Worm (Caenorhabditis elegans) whole organism, L3 larva: ENCODE data around the gene cng-2.

ENCODE experiments used
- R02D3.7 ChIP-seq: fragments of 150-350 bp; optimal IDR thresholded peaks from 2 replicates; lab custom pipeline; 2014; ENCODE audit warnings: missing biosample characterization, missing genetic modification characterization
- ZK546.5 ChIP-seq: sonication (generic microtip); optimal IDR thresholded peaks from 2 replicates; lab custom pipeline; 2017; ENCODE audit warnings: missing biosample characterization, missing genetic modification characterization
- aly-2 ChIP-seq: fragments of 150-350 bp; optimal IDR thresholded peaks from 2 replicates; lab custom pipeline; 2014; ENCODE audit warnings: missing biosample characterization, missing genetic modification characterization
- ama-1 ChIP-seq: fragments of 150-350 bp; optimal IDR thresholded peaks from 2 replicates; lab custom pipeline; 2018
- ceh-16 ChIP-seq: sonication (generic microtip); optimal IDR thresholded peaks from 2 replicates; lab custom pipeline; 2017; ENCODE audit warnings: missing biosample characterization, missing genetic modification characterization
- ceh-28 ChIP-seq: fragments of 150-350 bp; optimal IDR thresholded peaks from 2 replicates; lab custom pipeline; 2014; ENCODE audit warnings: missing biosample characterization, missing genetic modification reagents, missing genetic modification characterization
- ceh-82 ChIP-seq: fragments of 150-350 bp; optimal IDR thresholded peaks from 2 replicates; lab custom pipeline; 2014; ENCODE audit warnings: missing biosample characterization, missing genetic modification characterization
- ceh-9 ChIP-seq: sonication (generic microtip); optimal IDR thresholded peaks from 2 replicates; lab custom pipeline; 2018; ENCODE audit warnings: missing biosample characterization, missing genetic modification characterization
- daf-12 ChIP-seq: fragments of 150-350 bp; optimal IDR thresholded peaks from 2 replicates; lab custom pipeline; 2014; ENCODE audit warnings: missing biosample characterization, missing genetic modification reagents, missing genetic modification characterization
- egl-27 ChIP-seq: sonication (generic microtip); optimal IDR thresholded peaks from 4 replicates; lab custom pipeline; 2017; ENCODE audit warnings: missing biosample characterization, missing genetic modification reagents, missing genetic modification characterization
- egl-5 ChIP-seq: fragments of 150-350 bp; optimal IDR thresholded peaks from 2 replicates; lab custom pipeline; 2017; ENCODE audit warnings: missing biosample characterization, missing genetic modification reagents, missing genetic modification characterization, inconsistent platforms
- elt-1 ChIP-seq: fragments of 150-350 bp; optimal IDR thresholded peaks from 2 replicates; lab custom pipeline; 2014; ENCODE audit warnings: missing biosample characterization, missing genetic modification characterization
- elt-2 ChIP-seq: sonication (generic microtip); optimal IDR thresholded peaks from 2 replicates; lab custom pipeline; 2016; ENCODE audit warnings: missing genetic modification reagents, mild to moderate bottlenecking, missing genetic modification characterization, missing compliant biosample characterization
- elt-3 ChIP-seq, 3 experiments: fragments of 150-350 bp in 1 of 3; sonication (generic microtip) in 2 of 3; optimal IDR thresholded peaks; 2 replicates in 2 of 3; 4 replicates in 1 of 3; lab custom pipeline; 2014 to 2017; ENCODE audit warnings: missing biosample characterization in 3 of 3, missing genetic modification characterization in 3 of 3
- eor-1 ChIP-seq, 2 experiments: fragments of 150-350 bp; optimal IDR thresholded peaks; 2 replicates each; lab custom pipeline; 2014 to 2018; ENCODE audit warnings: missing biosample characterization in 2 of 2, missing genetic modification characterization in 2 of 2
- fkh-10 ChIP-seq: sonication (generic microtip); optimal IDR thresholded peaks from 2 replicates; lab custom pipeline; 2017; ENCODE audit warnings: missing biosample characterization, missing genetic modification reagents, missing genetic modification characterization
- fkh-2 ChIP-seq: fragments of 150-350 bp; optimal IDR thresholded peaks from 2 replicates; lab custom pipeline; 2014; ENCODE audit warnings: missing biosample characterization, missing genetic modification reagents, missing genetic modification characterization
- fos-1 ChIP-seq: fragments of 150-350 bp; optimal IDR thresholded peaks from 2 replicates; lab custom pipeline; 2014; ENCODE audit warnings: missing biosample characterization, missing genetic modification characterization
- hmg-11 ChIP-seq: sonication (generic microtip); optimal IDR thresholded peaks from 2 replicates; lab custom pipeline; 2016; ENCODE audit warnings: missing genetic modification characterization, missing compliant biosample characterization
- jun-1 ChIP-seq: fragments of 150-350 bp; optimal IDR thresholded peaks from 2 replicates; lab custom pipeline; 2014; ENCODE audit warnings: missing biosample characterization, missing genetic modification reagents, missing genetic modification characterization
- lin-15B ChIP-seq: fragments of 150-350 bp; optimal IDR thresholded peaks from 2 replicates; lab custom pipeline; 2014; ENCODE audit warnings: missing biosample characterization, missing genetic modification characterization
- lin-39 ChIP-seq: fragments of 150-350 bp; optimal IDR thresholded peaks from 2 replicates; lab custom pipeline; 2018; ENCODE audit warnings: missing biosample characterization, missing genetic modification reagents, missing genetic modification characterization
- lsy-12 ChIP-seq: sonication (generic microtip); optimal IDR thresholded peaks from 2 replicates; lab custom pipeline; 2016; ENCODE audit warnings: mild to moderate bottlenecking, missing genetic modification characterization, missing compliant biosample characterization
- mdl-1 ChIP-seq: fragments of 150-350 bp; optimal IDR thresholded peaks from 2 replicates; lab custom pipeline; 2014; ENCODE audit warnings: missing biosample characterization, missing genetic modification characterization
- mml-1 ChIP-seq: fragments of 150-350 bp; sonication (generic microtip); optimal IDR thresholded peaks from 3 replicates; lab custom pipeline; 2014; ENCODE audit warnings: missing biosample characterization, missing genetic modification characterization
- nfya-1 ChIP-seq: sonication (generic microtip); optimal IDR thresholded peaks from 2 replicates; lab custom pipeline; 2017; ENCODE audit warnings: missing genetic modification characterization, mild to moderate bottlenecking, missing compliant biosample characterization, antibody characterized with exemption, moderate library complexity; ENCODE audit not compliant: insufficient read depth
- nhr-11 ChIP-seq: fragments of 150-350 bp; optimal IDR thresholded peaks from 2 replicates; lab custom pipeline; 2014; ENCODE audit warnings: missing biosample characterization, missing genetic modification characterization
- nhr-12 ChIP-seq: fragments of 150-350 bp; optimal IDR thresholded peaks from 2 replicates; lab custom pipeline; 2014; ENCODE audit warnings: missing biosample characterization, missing genetic modification characterization
- nhr-23 ChIP-seq: fragments of 150-350 bp; optimal IDR thresholded peaks from 2 replicates; lab custom pipeline; 2014; ENCODE audit warnings: missing biosample characterization, missing genetic modification reagents, missing genetic modification characterization
- nhr-237 ChIP-seq: fragments of 150-350 bp; optimal IDR thresholded peaks from 2 replicates; lab custom pipeline; 2014; ENCODE audit warnings: missing biosample characterization, missing genetic modification characterization
- nhr-25 ChIP-seq: sonication (generic microtip); optimal IDR thresholded peaks from 2 replicates; lab custom pipeline; 2017; ENCODE audit warnings: missing biosample characterization, missing genetic modification characterization
- nhr-28 ChIP-seq: fragments of 150-350 bp; optimal IDR thresholded peaks from 2 replicates; lab custom pipeline; 2014; ENCODE audit warnings: missing biosample characterization, missing genetic modification characterization
- nhr-43 ChIP-seq: sonication (generic microtip); optimal IDR thresholded peaks from 2 replicates; lab custom pipeline; 2016; ENCODE audit warnings: mild to moderate bottlenecking, missing genetic modification characterization, missing compliant biosample characterization; ENCODE audit not compliant: poor library complexity, severe bottlenecking
- nhr-67 ChIP-seq: fragments of 150-350 bp; optimal IDR thresholded peaks from 2 replicates; lab custom pipeline; 2014; ENCODE audit warnings: missing biosample characterization, missing genetic modification characterization
- nhr-76 ChIP-seq: fragments of 150-350 bp; sonication (generic microtip); optimal IDR thresholded peaks from 5 replicates; lab custom pipeline; 2014; ENCODE audit warnings: missing biosample characterization, missing genetic modification characterization
- nhr-77 ChIP-seq: fragments of 150-350 bp; optimal IDR thresholded peaks from 2 replicates; lab custom pipeline; 2014; ENCODE audit warnings: missing biosample characterization, missing genetic modification characterization
- pha-4 ChIP-seq: fragments of 150-350 bp; optimal IDR thresholded peaks from 2 replicates; lab custom pipeline; 2014; ENCODE audit warnings: missing biosample characterization, missing genetic modification reagents, missing genetic modification characterization
- pqm-1 ChIP-seq: fragments of 150-350 bp; optimal IDR thresholded peaks from 2 replicates; lab custom pipeline; 2017; ENCODE audit warnings: missing biosample characterization, missing genetic modification characterization, inconsistent platforms
- sea-2 ChIP-seq: fragments of 150-350 bp; sonication (generic microtip); optimal IDR thresholded peaks from 4 replicates; lab custom pipeline; 2014; ENCODE audit warnings: missing biosample characterization, missing genetic modification reagents, missing genetic modification characterization
- skn-1 ChIP-seq: fragments of 150-350 bp; optimal IDR thresholded peaks from 2 replicates; lab custom pipeline; 2014; ENCODE audit warnings: missing biosample characterization, missing genetic modification characterization
- snpc-4 ChIP-seq: fragments of 150-350 bp; optimal IDR thresholded peaks from 2 replicates; lab custom pipeline; 2014; ENCODE audit warnings: missing biosample characterization, missing genetic modification characterization
- tbx-2 ChIP-seq: sonication (generic microtip); optimal IDR thresholded peaks from 2 replicates; lab custom pipeline; 2016; ENCODE audit warnings: mild to moderate bottlenecking, missing genetic modification characterization, missing compliant biosample characterization
- unc-39 ChIP-seq: sonication (generic microtip); optimal IDR thresholded peaks from 4 replicates; lab custom pipeline; 2017; ENCODE audit warnings: missing biosample characterization, missing genetic modification characterization
- unc-62 ChIP-seq: fragments of 150-350 bp; sonication (generic microtip); optimal IDR thresholded peaks from 4 replicates; lab custom pipeline; 2014; ENCODE audit warnings: missing biosample characterization, missing genetic modification reagents, missing genetic modification characterization
- zag-1 ChIP-seq: fragments of 150-350 bp; optimal IDR thresholded peaks from 2 replicates; lab custom pipeline; 2014; ENCODE audit warnings: missing biosample characterization, missing genetic modification characterization
- ztf-11 ChIP-seq: fragments of 150-350 bp; optimal IDR thresholded peaks from 2 replicates; lab custom pipeline; 2014; ENCODE audit warnings: missing biosample characterization, missing genetic modification characterization
- ztf-4 ChIP-seq: fragments of 150-350 bp; optimal IDR thresholded peaks from 2 replicates; lab custom pipeline; 2014; ENCODE audit warnings: missing biosample characterization, missing genetic modification characterization

Gene cng-2

ce11 chrIV:2032946-2033411 lies 4.0 kb upstream of the cng-2 start, which contains the start of gene cpsf-1:
Gene cpsf-1 (minus strand): TSS chrIV:2032996.
- TF ChIP-seq sea-2 (no peak), egl-5 (tag; lab: Kevin White, UChicago) (peak; percentile 38), fkh-2 (no peak), elt-1 (tag; lab: Kevin White, UChicago) (no peak), elt-3 (tag; optimal IDR thresholded peaks at IDR 0.05; lab: Kevin White, UChicago) (no peak), lsy-12 (tag; lab: Kevin White, UChicago) (peak; percentile 1), skn-1 (tag; lab: Kevin White, UChicago) (peak; percentile 75), ceh-9 (tag; lab: Kevin White, UChicago) (no peak), mml-1 (tag; lab: Kevin White, UChicago) (no peak), ZK546.5 (tag; lab: Kevin White, UChicago) (no peak), R02D3.7 (peak; percentile 69), unc-62 (GFP tag; lab: Kevin White, UChicago) (no peak), nhr-23 (peak; percentile 87), pqm-1 (tag; lab: Kevin White, UChicago) (peak; percentile 56), ceh-16 (no peak), ztf-11 (tag; lab: Kevin White, UChicago) (no peak), unc-39 (tag; lab: Kevin White, UChicago) (no peak), hmg-11 (tag; lab: Kevin White, UChicago) (peak; percentile 72), zag-1 (tag; lab: Kevin White, UChicago) (no peak), nhr-76 (tag; lab: Kevin White, UChicago) (no peak), snpc-4 (peak; percentile 77), nhr-237 (tag; lab: Kevin White, UChicago) (no peak), nhr-11 (peak; percentile 4), nfya-1 (tag; lab: Kevin White, UChicago) (peak; percentile 84), ztf-4 (no peak), nhr-12 (tag; lab: Kevin White, UChicago) (no peak), lin-39 (tag; lab: Kevin White, UChicago) (peak; percentile 81), egl-27 (tag; lab: Kevin White, UChicago) (no peak), nhr-28 (no peak), mdl-1 (tag; lab: Kevin White, UChicago) (no peak), fos-1 (tag; lab: Kevin White, UChicago) (no peak), eor-1 (tag; optimal IDR thresholded peaks at IDR 0.05; lab: Kevin White, UChicago) (no peak), pha-4 (tag; lab: Kevin White, UChicago) (peak; percentile 97), ceh-28 (tag; lab: Kevin White, UChicago) (peak; percentile 53), tbx-2 (no peak), elt-2 (no peak), ama-1 (lab: Kevin White, UChicago) (no peak), jun-1 (peak; percentile 39), lin-15B (tag; lab: Kevin White, UChicago) (peak; percentile 92), nhr-25 (peak; percentile 77), nhr-77 (no peak), nhr-67 (tag; lab: Kevin White, UChicago) (no peak), nhr-43 (tag; lab: Kevin White, UChicago) (no peak), aly-2 (tag; lab: Kevin White, UChicago) (no peak), ceh-82 (tag; lab: Kevin White, UChicago) (peak; percentile 58), daf-12 (tag; lab: Kevin White, UChicago) (no peak), fkh-10 (GFP tag; lab: Kevin White, UChicago) (no peak)
